Fruit fly (Drosophila melanogaster): ENCODE results near the gene CCDC53.

CCDC53 gene

DNA sequence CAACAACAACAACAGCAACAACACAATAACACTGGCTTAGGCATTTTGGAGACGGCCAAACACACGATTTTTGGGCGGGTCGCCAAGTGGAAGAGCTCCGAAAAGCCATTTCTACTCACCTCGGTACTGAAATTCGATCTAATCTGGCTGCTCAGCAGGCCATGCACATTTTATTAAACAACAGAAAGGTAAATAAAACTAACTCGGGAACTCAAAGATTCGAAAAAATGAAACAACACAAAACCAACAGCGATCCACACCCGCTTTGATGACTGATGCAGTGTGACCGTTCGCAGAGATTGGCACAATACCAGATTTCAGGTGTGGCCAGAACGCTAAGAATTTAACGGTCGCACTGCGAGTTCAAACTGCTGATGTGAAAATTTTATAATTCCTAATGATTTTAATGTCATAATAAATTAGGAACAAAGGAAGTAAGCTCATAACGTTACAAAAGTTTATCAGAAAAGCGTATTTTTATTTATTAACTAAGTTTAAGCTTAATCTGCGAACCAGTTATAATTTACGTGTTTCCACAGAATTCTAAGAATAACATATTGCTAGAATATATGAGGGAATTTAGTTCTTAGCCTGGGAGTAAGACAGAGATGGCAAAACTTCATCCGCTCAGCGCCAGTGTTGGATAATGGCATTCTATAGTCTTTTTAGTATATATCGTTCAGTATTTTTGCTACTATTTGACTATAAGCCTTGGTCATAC is 41.9 kb downstream of the CCDC53 start, which contains the start of gene Mcr (continued):
- TF ChIP-seq CG32006 (GFP tag; optimal IDR thresholded peaks at IDR 0.05) (no peak), CG8119 (GFP tag; IDR thresholded peaks at IDR 0.05) (no peak), achi (GFP tag; optimal IDR thresholded peaks at IDR 0.05) (no peak), Gug (GFP tag; IDR thresholded peaks at IDR 0.05) (no peak), Blimp-1 (GFP tag; optimal IDR thresholded peaks at IDR 0.05) (no peak), Lpt (GFP tag; optimal IDR thresholded peaks at IDR 0.05) (no peak), dac (GFP tag; optimal IDR thresholded peaks at IDR 0.05) (no peak), fd85E (GFP tag; optimal IDR thresholded peaks at IDR 0.05) (no peak), Hr4 (GFP tag; optimal IDR thresholded peaks at IDR 0.05) (no peak), CG11762 (GFP tag; optimal IDR thresholded peaks at IDR 0.05; ENCODE audit: insufficient read depth) (no peak), CG6808 (GFP tag; optimal IDR thresholded peaks at IDR 0.05) (no peak), CG31627 (GFP tag; optimal IDR thresholded peaks at IDR 0.05) (peak; percentile 15), Sox15 (GFP tag; optimal IDR thresholded peaks at IDR 0.05) (no peak), CG10631 (GFP tag; optimal IDR thresholded peaks at IDR 0.05) (peak; percentile 36), CG11294 (GFP tag; IDR thresholded peaks at IDR 0.05) (no peak), CG6163 (GFP tag; IDR thresholded peaks at IDR 0.05) (peak; percentile 22; the same call in 1 of the 3 replicates), pdm3 (GFP tag; optimal IDR thresholded peaks at IDR 0.05) (peak; percentile 20), salr (GFP tag; optimal IDR thresholded peaks at IDR 0.05) (no peak), Ets96B (tag; optimal IDR thresholded peaks at IDR 0.05) (no peak), acj6 (GFP tag; optimal IDR thresholded peaks at IDR 0.05) (no peak), CG6276 (GFP tag; optimal IDR thresholded peaks at IDR 0.05) (no peak), CG8632 (GFP tag; optimal IDR thresholded peaks at IDR 0.05) (no peak), Eip78C (GFP tag) (peak; percentile 56), CG34406 (GFP tag; optimal IDR thresholded peaks at IDR 0.05) (no peak), CG7368 (GFP tag; optimal IDR thresholded peaks at IDR 0.05) (no peak), Hr39 (GFP tag; optimal IDR thresholded peaks at IDR 0.05) (no peak), CG16779 (tag; optimal IDR thresholded peaks at IDR 0.05) (no peak), CG10669 (GFP tag; optimal IDR thresholded peaks at IDR 0.05) (no peak)

DNA sequence CACCGCTTCAGTTG is 42.3 kb downstream of the CCDC53 start, which contains the start of gene Bsg:
Bsg (plus strand) TSS at position 8 of the 14 bp plus-strand sequence.
- TF ChIP-seq Eip78C (GFP tag) (no peak), fd85E (GFP tag; optimal IDR thresholded peaks at IDR 0.05) (no peak), Hr39 (GFP tag; optimal IDR thresholded peaks at IDR 0.05) (no peak), eg (GFP tag; IDR thresholded peaks at IDR 0.05) (no peak)

DNA sequence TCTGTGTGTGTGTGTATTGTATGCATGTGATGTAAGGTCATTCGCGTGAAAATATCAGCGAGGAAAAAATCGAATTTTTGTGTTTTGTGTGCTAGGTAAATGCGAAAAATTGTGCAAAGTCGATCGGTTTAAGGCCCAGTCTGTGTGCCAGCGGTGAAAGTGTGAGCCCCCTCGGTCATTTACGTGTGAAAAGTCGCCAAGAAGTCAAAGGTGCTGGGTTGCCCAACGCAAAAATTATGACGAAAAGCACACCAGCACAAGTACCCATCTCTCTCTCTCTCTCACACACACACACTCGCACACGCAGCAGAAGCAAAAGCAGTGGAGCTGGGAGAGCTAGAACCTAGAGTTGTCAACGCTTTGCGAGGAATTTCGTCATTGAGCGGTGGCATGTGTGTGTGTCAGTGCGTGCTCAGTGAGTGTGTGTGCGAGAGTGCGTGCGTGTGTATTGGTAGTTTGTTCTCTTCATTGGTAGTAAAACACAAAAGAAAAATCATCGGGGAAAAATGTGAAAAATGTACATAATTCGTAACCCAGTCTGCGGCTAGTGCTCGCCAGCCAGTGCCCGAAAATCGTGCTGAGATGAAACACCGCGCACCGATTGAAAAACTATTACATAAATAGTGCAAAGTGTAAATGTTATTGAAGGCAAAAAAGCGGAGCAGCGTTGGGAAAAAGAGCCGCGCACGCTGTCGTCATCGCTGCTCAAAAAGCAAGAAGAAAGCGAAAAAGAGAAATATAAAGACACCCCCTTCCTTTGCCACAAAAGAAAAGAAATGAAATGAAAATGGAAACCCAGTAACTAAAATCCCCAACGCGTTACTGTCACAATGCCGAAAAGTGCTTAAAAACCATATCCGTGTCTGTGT is 42.8 kb downstream of the CCDC53 start:
- peak; percentile 93 for TF ChIP-seq vri (GFP tag; optimal IDR thresholded peaks at IDR 0.05)
- peak; percentile 50; the same call in 2 of the 3 replicates for TF ChIP-seq eg (GFP tag; IDR thresholded peaks at IDR 0.05)
- TF ChIP-seq esn (GFP tag; optimal IDR thresholded peaks at IDR 0.05): no peak
- no peak for TF ChIP-seq Eip93F (GFP tag; optimal IDR thresholded peaks at IDR 0.05)
- TF ChIP-seq achi (GFP tag; optimal IDR thresholded peaks at IDR 0.05): no peak
- TF ChIP-seq CG3919 (GFP tag; optimal IDR thresholded peaks at IDR 0.05): peak; percentile 6
- TF ChIP-seq Gug (GFP tag; IDR thresholded peaks at IDR 0.05): no peak
- TF ChIP-seq pdm3 (GFP tag; optimal IDR thresholded peaks at IDR 0.05): no peak
- TF ChIP-seq CG16779 (tag; optimal IDR thresholded peaks at IDR 0.05): no peak
- TF ChIP-seq CG7368 (GFP tag; optimal IDR thresholded peaks at IDR 0.05): no peak
- TF ChIP-seq CG9139 (GFP tag; optimal IDR thresholded peaks at IDR 0.05): peak; percentile 7
- TF ChIP-seq ss (GFP tag; optimal IDR thresholded peaks at IDR 0.05): peak; percentile 50 to 62
- peak; percentile 28 for TF ChIP-seq CG6854 (GFP tag; optimal IDR thresholded peaks at IDR 0.05)
- no peak for TF ChIP-seq Hr38 (GFP tag; optimal IDR thresholded peaks at IDR 0.05)
- TF ChIP-seq Sox102F (GFP tag; optimal IDR thresholded peaks at IDR 0.05): no peak
- peak; percentile 99 for TF ChIP-seq svp (GFP tag)
- TF ChIP-seq CG8119 (GFP tag; IDR thresholded peaks at IDR 0.05): peak; percentile 54; the same call in 1 of the 3 replicates
- no peak for TF ChIP-seq OdsH (GFP tag; optimal IDR thresholded peaks at IDR 0.05)
- peak; percentile 65 for TF ChIP-seq Sox14 (GFP tag; optimal IDR thresholded peaks at IDR 0.05)
- peak; percentile 47 for TF ChIP-seq Eip78C (GFP tag)
- no peak for TF ChIP-seq CG11762 (GFP tag; optimal IDR thresholded peaks at IDR 0.05; ENCODE audit: insufficient read depth)
- no peak for TF ChIP-seq Hr39 (GFP tag; optimal IDR thresholded peaks at IDR 0.05)
- TF ChIP-seq fd85E (GFP tag; optimal IDR thresholded peaks at IDR 0.05): peak; percentile 27
- TF ChIP-seq Lpt (GFP tag; optimal IDR thresholded peaks at IDR 0.05): peak; percentile 41
- no peak for TF ChIP-seq acj6 (GFP tag; optimal IDR thresholded peaks at IDR 0.05)
- no peak for TF ChIP-seq Ets96B (tag; optimal IDR thresholded peaks at IDR 0.05)
- TF ChIP-seq CG34406 (GFP tag; optimal IDR thresholded peaks at IDR 0.05): no peak
- no peak for TF ChIP-seq fd59A (GFP tag; optimal IDR thresholded peaks at IDR 0.05)
- peak; percentile 30 for TF ChIP-seq net (GFP tag; optimal IDR thresholded peaks at IDR 0.05)
- no peak for TF ChIP-seq dac (GFP tag; optimal IDR thresholded peaks at IDR 0.05)
- TF ChIP-seq dsx (GFP tag; optimal IDR thresholded peaks at IDR 0.05; ENCODE audit: poor library complexity, severe bottlenecking): peak; percentile 26
- peak; percentile 3 for TF ChIP-seq CG6808 (GFP tag; optimal IDR thresholded peaks at IDR 0.05)
